Fruit fly (Drosophila melanogaster) whole organism, embryonic: Measurements from ENCODE around the gene Zir.
A peak's percentile ranks its signal among the peaks of the same experiment; 100 is the strongest.

Experiments used
- Abd-B ChIP-seq: fragments of 200-800 bp; sonication (Bioruptor generic); optimal IDR thresholded peaks from 2 replicates; lab custom pipeline; 2018; ENCODE audit warnings: missing biosample characterization, mild to moderate bottlenecking, missing genetic modification characterization, moderate library complexity
- Adf1 ChIP-seq: fragments of 200-800 bp; sonication (Bioruptor generic); IDR thresholded peaks from 2 replicates; pipeline ENCODE4 v1.3.6; 2022; ENCODE audit warnings: missing biosample characterization, missing genetic modification characterization
- Asciz ChIP-seq: fragments of 200-800 bp; sonication (Bioruptor generic); optimal IDR thresholded peaks from 2 replicates; lab custom pipeline; 2017; ENCODE audit warnings: missing biosample characterization, mild to moderate bottlenecking, missing genetic modification characterization, missing genetic modification reagents
- Atf3 ChIP-seq: fragments of 200-800 bp; sonication (Bioruptor generic); optimal IDR thresholded peaks from 3 replicates; lab custom pipeline; 2016; ENCODE audit warnings: missing biosample characterization, missing genetic modification characterization
- B-H1 ChIP-seq: fragments of 200-800 bp; sonication (Bioruptor generic); IDR thresholded peaks from 3 replicates; pipeline ENCODE4 v1.3.6; 2022; ENCODE audit warnings: missing biosample characterization, missing genetic modification characterization
- Bteb2 ChIP-seq: fragments of 200-800 bp; sonication (Bioruptor generic); optimal IDR thresholded peaks from 2 replicates; lab custom pipeline; 2016; ENCODE audit warnings: missing biosample characterization, missing genetic modification characterization
- CG10654 ChIP-seq: fragments of 200-800 bp; sonication (Bioruptor generic); optimal IDR thresholded peaks from 2 replicates; lab custom pipeline; 2016; ENCODE audit warnings: missing biosample characterization, missing genetic modification characterization
- CG11247 ChIP-seq: fragments of 200-800 bp; sonication (Bioruptor generic); IDR thresholded peaks from 2 replicates; pipeline ENCODE4 v1.3.6; 2022; ENCODE audit warnings: missing biosample characterization, missing genetic modification characterization
- CG11723 ChIP-seq: fragments of 200-800 bp; sonication (Bioruptor generic); optimal IDR thresholded peaks from 2 replicates; lab custom pipeline; 2017; ENCODE audit warnings: missing biosample characterization, mild to moderate bottlenecking, missing genetic modification characterization
- CG14050 ChIP-seq: fragments of 200-800 bp; sonication (Bioruptor generic); IDR thresholded peaks from 3 replicates; pipeline ENCODE4 v1.3.6; 2022; ENCODE audit warnings: missing biosample characterization, missing genetic modification characterization
- CG14965 ChIP-seq: fragments of 200-800 bp; sonication (Bioruptor generic); optimal IDR thresholded peaks from 2 replicates; lab custom pipeline; 2016; ENCODE audit warnings: missing biosample characterization, missing genetic modification characterization, borderline replicate concordance
- CG17612 ChIP-seq: fragments of 200-800 bp; sonication (Bioruptor generic); IDR thresholded peaks from 2 replicates; pipeline ENCODE4 v1.3.6; 2022; ENCODE audit warnings: missing biosample characterization, missing genetic modification characterization
- CG31224 ChIP-seq: fragments of 200-800 bp; sonication (Bioruptor generic); IDR thresholded peaks from 2 replicates; pipeline ENCODE4 v1.3.6; 2022; ENCODE audit warnings: missing biosample characterization, missing genetic modification characterization
- CG31388 ChIP-seq: fragments of 200-800 bp; sonication (Bioruptor generic); optimal IDR thresholded peaks from 2 replicates; lab custom pipeline; 2016; ENCODE audit warnings: missing biosample characterization, missing genetic modification characterization
- CG31441 ChIP-seq: fragments of 200-800 bp; sonication (Bioruptor generic); IDR thresholded peaks from 2 replicates; pipeline ENCODE4 v1.3.6; 2022; ENCODE audit warnings: missing biosample characterization, missing genetic modification characterization
- CG34422 ChIP-seq: fragments of 200-800 bp; sonication (Bioruptor generic); IDR thresholded peaks from 3 replicates; pipeline ENCODE4 v1.3.6; 2022; ENCODE audit warnings: missing biosample characterization, missing genetic modification characterization
- CG4360 ChIP-seq: fragments of 200-800 bp; sonication (Bioruptor generic); IDR thresholded peaks from 2 replicates; pipeline ENCODE4 v1.3.6; 2022; ENCODE audit warnings: missing biosample characterization, missing genetic modification characterization
- CG4617 ChIP-seq: fragments of 200-800 bp; sonication (Bioruptor generic); optimal IDR thresholded peaks from 3 replicates; lab custom pipeline; 2016; ENCODE audit warnings: missing biosample characterization, missing genetic modification characterization, borderline replicate concordance
- CG6254 ChIP-seq: fragments of 200-800 bp; sonication (Bioruptor generic); optimal IDR thresholded peaks from 3 replicates; lab custom pipeline; 2017; ENCODE audit warnings: mild to moderate bottlenecking, missing biosample characterization, missing genetic modification reagents, missing genetic modification characterization
- CG6791 ChIP-seq: fragments of 200-800 bp; sonication (Bioruptor generic); IDR thresholded peaks from 3 replicates; pipeline ENCODE4 v1.3.6; 2022; ENCODE audit warnings: missing biosample characterization, missing genetic modification characterization; ENCODE audit not compliant: partially characterized antibody
- CG8359 ChIP-seq: fragments of 200-800 bp; sonication (Bioruptor generic); optimal IDR thresholded peaks from 2 replicates; lab custom pipeline; 2017; ENCODE audit warnings: missing biosample characterization, mild to moderate bottlenecking, missing genetic modification characterization, borderline replicate concordance
- CG8478 ChIP-seq: fragments of >200 bp; optimal IDR thresholded peaks from 2 replicates; lab custom pipeline; 2018
- CkIIα-i1 ChIP-seq: fragments of 200-800 bp; sonication (Bioruptor generic); IDR thresholded peaks from 2 replicates; pipeline ENCODE4 v1.3.6; 2022; ENCODE audit warnings: missing biosample characterization, missing genetic modification characterization
- Dll ChIP-seq: fragments of 200-800 bp; sonication (Bioruptor generic); IDR thresholded peaks from 4 replicates; pipeline ENCODE4 v1.3.6; 2022; ENCODE audit warnings: missing biosample characterization, missing genetic modification characterization; ENCODE audit not compliant: partially characterized antibody
- Ets97D ChIP-seq: fragments of 200-800 bp; sonication (Bioruptor generic); optimal IDR thresholded peaks from 3 replicates; lab custom pipeline; 2016; ENCODE audit warnings: missing biosample characterization, missing genetic modification characterization
- Fer3 ChIP-seq: fragments of 200-800 bp; sonication (Bioruptor generic); optimal IDR thresholded peaks from 2 replicates; lab custom pipeline; 2018; ENCODE audit warnings: missing biosample characterization, mild to moderate bottlenecking, missing genetic modification characterization, moderate library complexity
- Gug ChIP-seq: fragments of 200-800 bp; sonication (Bioruptor generic); IDR thresholded peaks from 4 replicates; pipeline ENCODE4 v1.3.6; 2022; ENCODE audit warnings: missing biosample characterization, missing genetic modification characterization
- H15 ChIP-seq: fragments of 200-800 bp; sonication (Bioruptor generic); IDR thresholded peaks from 3 replicates; pipeline ENCODE4 v1.3.6; 2022; ENCODE audit warnings: missing biosample characterization, missing genetic modification characterization
- HHEX ChIP-seq: fragments of 200-800 bp; sonication (Bioruptor generic); optimal IDR thresholded peaks from 3 replicates; lab custom pipeline; 2017; ENCODE audit warnings: missing biosample characterization, mild to moderate bottlenecking, missing genetic modification characterization, missing genetic modification reagents
- HmgZ ChIP-seq: fragments of 200-800 bp; sonication (Bioruptor generic); optimal IDR thresholded peaks from 2 replicates; lab custom pipeline; 2018; ENCODE audit warnings: missing biosample characterization, mild to moderate bottlenecking, missing genetic modification characterization
- Jarid2 ChIP-seq: fragments of 200-800 bp; sonication (Bioruptor generic); optimal IDR thresholded peaks from 3 replicates; lab custom pipeline; 2017; ENCODE audit warnings: mild to moderate bottlenecking, missing biosample characterization, missing genetic modification reagents, missing genetic modification characterization
- MBD-R2 ChIP-seq: fragments of 200-800 bp; sonication (Bioruptor generic); IDR thresholded peaks from 2 replicates; pipeline ENCODE4 v1.3.6; 2022; ENCODE audit warnings: missing biosample characterization, missing genetic modification characterization
- Mes4 ChIP-seq: fragments of 200-800 bp; sonication (Bioruptor generic); optimal IDR thresholded peaks from 2 replicates; lab custom pipeline; 2016; ENCODE audit warnings: missing biosample characterization, missing genetic modification characterization
- Sin3A ChIP-seq: fragments of >200 bp; optimal IDR thresholded peaks from 2 replicates; lab custom pipeline; 2018
- Sry-δ ChIP-seq: fragments of 200-800 bp; sonication (Bioruptor generic); optimal IDR thresholded peaks from 2 replicates; lab custom pipeline; 2016; ENCODE audit warnings: missing biosample characterization, missing genetic modification characterization
- Tbp ChIP-seq: fragments of >200 bp; optimal IDR thresholded peaks from 2 replicates; lab custom pipeline; 2018; ENCODE audit warnings: missing biosample characterization, missing genetic modification characterization
- corto ChIP-seq: fragments of 200-800 bp; sonication (Bioruptor generic); optimal IDR thresholded peaks from 2 replicates; lab custom pipeline; 2016; ENCODE audit warnings: missing biosample characterization, mild to moderate bottlenecking, missing genetic modification characterization, moderate library complexity
- dan ChIP-seq: fragments of 200-800 bp; sonication (Bioruptor generic); IDR thresholded peaks from 2 replicates; pipeline ENCODE4 v1.3.6; 2022; ENCODE audit warnings: missing biosample characterization, missing genetic modification characterization
- emc ChIP-seq: fragments of 200-800 bp; sonication (Bioruptor generic); optimal IDR thresholded peaks from 2 replicates; lab custom pipeline; 2016; ENCODE audit warnings: missing biosample characterization, missing genetic modification characterization
- fd64A ChIP-seq: fragments of 200-800 bp; sonication (Bioruptor generic); optimal IDR thresholded peaks from 3 replicates; lab custom pipeline; 2018; ENCODE audit warnings: missing biosample characterization, mild to moderate bottlenecking, missing genetic modification characterization
- fu2 ChIP-seq: fragments of 200-800 bp; sonication (Bioruptor generic); optimal IDR thresholded peaks from 2 replicates; lab custom pipeline; 2016; ENCODE audit warnings: missing biosample characterization, missing genetic modification characterization
- gro ChIP-seq: fragments of 200-800 bp; sonication (Bioruptor generic); optimal IDR thresholded peaks from 2 replicates; lab custom pipeline; 2016; ENCODE audit warnings: missing biosample characterization, missing genetic modification characterization
- gsb ChIP-seq: fragments of 200-800 bp; sonication (Bioruptor generic); IDR thresholded peaks from 2 replicates; pipeline ENCODE4 v1.3.6; 2022; ENCODE audit warnings: missing biosample characterization, missing genetic modification characterization
- jumu ChIP-seq: fragments of 200-800 bp; sonication (Bioruptor generic); optimal IDR thresholded peaks from 3 replicates; lab custom pipeline; 2016; ENCODE audit warnings: missing biosample characterization, missing genetic modification characterization
- klu ChIP-seq: fragments of 200-800 bp; sonication (Bioruptor generic); IDR thresholded peaks from 2 replicates; pipeline ENCODE4 v1.3.6; 2022; ENCODE audit warnings: missing biosample characterization, missing genetic modification characterization
- phol ChIP-seq: fragments of 200-800 bp; sonication (Bioruptor generic); optimal IDR thresholded peaks from 3 replicates; lab custom pipeline; 2018; ENCODE audit warnings: missing biosample characterization, mild to moderate bottlenecking, missing genetic modification characterization, moderate library complexity
- pita ChIP-seq: fragments of 200-800 bp; sonication (Bioruptor generic); optimal IDR thresholded peaks from 2 replicates; lab custom pipeline; 2017; ENCODE audit warnings: missing biosample characterization, mild to moderate bottlenecking, missing genetic modification characterization
- so ChIP-seq: fragments of 200-800 bp; sonication (Bioruptor generic); IDR thresholded peaks from 3 replicates; pipeline ENCODE4 v1.3.6; 2022; ENCODE audit warnings: missing biosample characterization, missing genetic modification characterization
- sr ChIP-seq: fragments of 200-800 bp; sonication (Bioruptor generic); IDR thresholded peaks from 3 replicates; pipeline ENCODE4 v1.3.6; 2022; ENCODE audit warnings: missing biosample characterization, missing genetic modification characterization
- unc-4 ChIP-seq: fragments of 200-800 bp; sonication (Bioruptor generic); IDR thresholded peaks from 2 replicates; pipeline ENCODE4 v1.3.6; 2022; ENCODE audit warnings: missing biosample characterization, missing genetic modification characterization; ENCODE audit not compliant: partially characterized antibody
- unpg ChIP-seq: fragments of 200-800 bp; sonication (Bioruptor generic); optimal IDR thresholded peaks from 3 replicates; lab custom pipeline; 2018; ENCODE audit warnings: missing biosample characterization, mild to moderate bottlenecking, missing genetic modification characterization, moderate library complexity
- vvl ChIP-seq: fragments of 200-800 bp; sonication (Bioruptor generic); IDR thresholded peaks from 2 replicates; pipeline ENCODE4 v1.3.6; 2022; ENCODE audit warnings: missing biosample characterization, missing genetic modification characterization
- zen2 ChIP-seq: fragments of 200-800 bp; sonication (Bioruptor generic); IDR thresholded peaks from 3 replicates; pipeline ENCODE4 v1.3.6; 2022; ENCODE audit warnings: missing biosample characterization, missing genetic modification characterization; ENCODE audit not compliant: partially characterized antibody

The Zir gene

DNA sequence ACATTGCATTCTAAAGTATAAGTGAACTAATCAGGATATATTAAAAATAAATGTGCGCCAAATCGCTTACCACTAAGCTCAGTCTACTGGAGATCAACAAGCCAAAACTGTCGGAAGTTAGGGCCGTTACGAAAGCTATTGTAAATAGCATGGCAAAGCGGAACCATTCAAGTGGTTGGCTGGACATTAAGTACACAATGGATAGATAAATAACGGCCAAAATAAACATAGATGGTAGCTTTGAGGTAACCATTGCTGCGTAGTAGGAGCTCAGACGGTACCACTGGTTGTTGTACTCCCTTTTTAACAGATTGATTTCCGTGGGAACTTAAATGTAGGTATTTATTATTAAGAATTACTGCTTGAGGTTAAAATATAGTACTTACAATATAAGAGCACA lies 23.2 kb downstream of the Zir start (continued):
- TF ChIP-seq Asciz (GFP tag; lab: Kevin White, UChicago) (peak; percentile 44), CG31224 (no peak), Adf1 (no peak), unc-4 (no peak), CG31388 (GFP tag; lab: Kevin White, UChicago) (no peak), so (peak; percentile 45; the same call in 1 of the 3 replicates), Mes4 (GFP tag; lab: Kevin White, UChicago) (no peak), H15 (GFP tag; lab: Robert Waterston, UW) (no peak), CG8478 (lab: Kevin White, UChicago) (no peak), Sin3A (lab: Kevin White, UChicago) (no peak), pita (GFP tag; lab: Kevin White, UChicago) (no peak), Bteb2 (GFP tag; lab: Kevin White, UChicago) (no peak), MBD-R2 (no peak), zen2 (GFP tag; lab: Robert Waterston, UW) (no peak), CG4617 (GFP tag; lab: Kevin White, UChicago) (no peak), sr (no peak), dan (GFP tag; lab: Robert Waterston, UW) (no peak), Abd-B (GFP tag; lab: Kevin White, UChicago) (no peak), unpg (GFP tag; lab: Kevin White, UChicago) (peak; percentile 12), vvl (GFP tag; lab: Robert Waterston, UW) (no peak), CG6254 (GFP tag; lab: Kevin White, UChicago) (no peak), Dll (no peak), CG14050 (GFP tag; lab: Robert Waterston, UW) (no peak), CG11723 (GFP tag; lab: Kevin White, UChicago) (no peak), Sry-δ (GFP tag; lab: Kevin White, UChicago) (no peak), HHEX (GFP tag; lab: Kevin White, UChicago) (peak; percentile 61), CG17612 (GFP tag; lab: Robert Waterston, UW) (no peak), CG6791 (no peak), B-H1 (GFP tag; lab: Robert Waterston, UW) (no peak; the same call in 2 of the 3 replicates), Gug (GFP tag; lab: Robert Waterston, UW) (no peak), corto (no peak), Ets97D (no peak), CkIIα-i1 (GFP tag; lab: Robert Waterston, UW) (no peak), fd64A (GFP tag; lab: Kevin White, UChicago) (peak; percentile 57), CG34422 (no peak), gro (GFP tag; lab: Kevin White, UChicago) (no peak), Fer3 (tag; lab: Kevin White, UChicago) (peak; percentile 35), HmgZ (tag; lab: Kevin White, UChicago) (peak; percentile 14), fu2 (GFP tag; lab: Kevin White, UChicago) (no peak), CG11247 (GFP tag; lab: Robert Waterston, UW) (0 out of 2 replicates have a peak, but pooled peaks have one; percentile 5), CG31441 (GFP tag; lab: Robert Waterston, UW) (no peak), Jarid2 (GFP tag; lab: Kevin White, UChicago) (no peak), gsb (0 out of 2 replicates have a peak, but pooled peaks have one; percentile 10), CG10654 (GFP tag; lab: Kevin White, UChicago) (no peak), emc (no peak), Atf3 (GFP tag; lab: Kevin White, UChicago) (no peak), CG14965 (no peak), Tbp (GFP tag; lab: Kevin White, UChicago) (no peak), phol (tag; lab: Kevin White, UChicago) (no peak), CG4360 (GFP tag; lab: Robert Waterston, UW) (no peak), jumu (GFP tag; lab: Kevin White, UChicago) (no peak), klu (GFP tag; lab: Robert Waterston, UW) (no peak), CG8359 (GFP tag; lab: Kevin White, UChicago) (no peak)
